Fruit fly (Drosophila melanogaster): ENCODE measurements around the gene CG13674.

CG13674 gene

DNA sequence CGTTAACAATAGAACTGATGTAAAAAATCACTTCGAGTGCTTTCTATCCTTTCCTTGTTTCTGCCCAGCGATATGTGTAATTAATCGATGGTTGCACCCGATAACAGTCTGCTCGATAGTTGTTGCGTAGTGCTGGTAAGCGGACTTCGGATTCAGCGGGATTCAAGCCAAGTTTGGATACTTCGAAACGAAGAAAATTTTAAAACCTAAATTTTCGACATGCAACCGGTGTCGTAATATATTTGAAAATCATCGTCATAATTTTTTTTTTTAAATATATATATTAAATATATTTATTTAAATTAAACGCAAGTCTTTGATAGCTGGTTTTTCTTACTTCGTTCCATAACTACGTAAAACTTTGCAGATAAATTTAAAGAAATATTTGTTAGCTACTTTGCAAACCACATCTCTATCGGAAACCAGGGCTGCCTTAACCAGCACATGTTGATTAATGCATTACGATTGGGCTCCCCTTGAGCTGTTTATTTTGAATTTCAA is 21.0 kb downstream of the CG13674 start, which contains the start of the genes UbcE2M and Dhps (continued):
- peak; percentile 34 for TF ChIP-seq CG11762 (GFP tag; optimal IDR thresholded peaks at IDR 0.05; ENCODE audit: insufficient read depth)
- TF ChIP-seq fkh (GFP tag; optimal IDR thresholded peaks at IDR 0.05): no peak
- TF ChIP-seq Lpt (GFP tag; optimal IDR thresholded peaks at IDR 0.05): no peak
- peak; percentile 74 for TF ChIP-seq CG31627 (GFP tag; optimal IDR thresholded peaks at IDR 0.05)
- no peak for TF ChIP-seq dsx (GFP tag; optimal IDR thresholded peaks at IDR 0.05; ENCODE audit: poor library complexity, severe bottlenecking)
- TF ChIP-seq Hr38 (GFP tag; optimal IDR thresholded peaks at IDR 0.05): no peak
- TF ChIP-seq Ets96B (tag; optimal IDR thresholded peaks at IDR 0.05): peak; percentile 65
- TF ChIP-seq CG7368 (GFP tag; optimal IDR thresholded peaks at IDR 0.05): no peak
- peak in 1 of 2 experiments; percentile 6 for TF ChIP-seq salr (GFP tag; optimal IDR thresholded peaks at IDR 0.05)
- TF ChIP-seq CG34406 (GFP tag; optimal IDR thresholded peaks at IDR 0.05): no peak
- TF ChIP-seq Hr4 (GFP tag; optimal IDR thresholded peaks at IDR 0.05): no peak
- peak; percentile 76 for TF ChIP-seq Sox15 (GFP tag; optimal IDR thresholded peaks at IDR 0.05)
- no peak for TF ChIP-seq CG9139 (GFP tag; optimal IDR thresholded peaks at IDR 0.05)
- TF ChIP-seq Met (GFP tag; optimal IDR thresholded peaks at IDR 0.05): no peak
- no peak for TF ChIP-seq fd85E (GFP tag; optimal IDR thresholded peaks at IDR 0.05)
- TF ChIP-seq CG11294 (GFP tag; IDR thresholded peaks at IDR 0.05): peak; percentile 11; the same call in 1 of the 2 replicates
- no peak for TF ChIP-seq CG3919 (GFP tag; optimal IDR thresholded peaks at IDR 0.05)
- TF ChIP-seq Sox14 (GFP tag; optimal IDR thresholded peaks at IDR 0.05): peak; percentile 23
- TF ChIP-seq CG15336 (GFP tag; IDR thresholded peaks at IDR 0.05): peak; percentile 55
- no peak for TF ChIP-seq fd59A (GFP tag; optimal IDR thresholded peaks at IDR 0.05)
- TF ChIP-seq Gug (GFP tag; IDR thresholded peaks at IDR 0.05): no peak; the same call in none of the 2 replicates
- TF ChIP-seq Ets21C (GFP tag; optimal IDR thresholded peaks at IDR 0.05): no peak
- no peak for TF ChIP-seq CG8119 (GFP tag; IDR thresholded peaks at IDR 0.05)
- TF ChIP-seq CG4318 (GFP tag; optimal IDR thresholded peaks at IDR 0.05): no peak
- TF ChIP-seq CG6163 (GFP tag; IDR thresholded peaks at IDR 0.05): peak; percentile 62; the same call in 1 of the 3 replicates
- peak; percentile 29 for TF ChIP-seq Hr39 (GFP tag; optimal IDR thresholded peaks at IDR 0.05)
- TF ChIP-seq eg (GFP tag; IDR thresholded peaks at IDR 0.05): peak; percentile 72; the same call in 2 of the 3 replicates

DNA sequence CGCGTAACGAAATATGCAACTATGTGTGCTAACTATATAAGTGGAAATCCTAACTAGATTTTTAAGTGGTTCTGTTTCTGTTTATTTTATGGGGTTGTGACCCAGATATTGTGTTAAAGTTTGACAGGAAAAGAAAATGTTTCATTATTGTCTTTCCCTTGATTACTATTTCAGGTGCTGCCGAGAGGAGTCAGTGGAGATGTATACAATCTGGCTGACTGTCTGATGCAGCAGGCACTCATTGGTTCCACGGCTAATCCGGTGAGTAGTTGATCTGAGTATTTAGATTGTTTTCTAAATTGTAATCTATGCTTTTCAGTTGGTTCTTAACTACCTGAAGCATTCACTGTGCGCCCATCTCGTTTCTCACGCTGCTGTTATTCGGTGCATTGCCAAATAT is 25.8 kb downstream of the CG13674 start, which contains the start of gene CG7387:
Gene CG7387 (minus strand): TSS at position 101 of the 400 bp plus-strand sequence.
- no peak for TF ChIP-seq CG32006 (GFP tag; optimal IDR thresholded peaks at IDR 0.05)
- TF ChIP-seq svp (GFP tag): no peak
- TF ChIP-seq dsx (GFP tag; optimal IDR thresholded peaks at IDR 0.05; ENCODE audit: poor library complexity, severe bottlenecking): no peak
- TF ChIP-seq CG6792 (GFP tag; optimal IDR thresholded peaks at IDR 0.05): no peak
- TF ChIP-seq Gug (GFP tag; IDR thresholded peaks at IDR 0.05): no peak
- TF ChIP-seq CG6854 (GFP tag; optimal IDR thresholded peaks at IDR 0.05): no peak
- no peak for TF ChIP-seq Ets96B (tag; optimal IDR thresholded peaks at IDR 0.05)
- TF ChIP-seq fd59A (GFP tag; optimal IDR thresholded peaks at IDR 0.05): no peak
- TF ChIP-seq CG3919 (GFP tag; optimal IDR thresholded peaks at IDR 0.05): no peak

DNA sequence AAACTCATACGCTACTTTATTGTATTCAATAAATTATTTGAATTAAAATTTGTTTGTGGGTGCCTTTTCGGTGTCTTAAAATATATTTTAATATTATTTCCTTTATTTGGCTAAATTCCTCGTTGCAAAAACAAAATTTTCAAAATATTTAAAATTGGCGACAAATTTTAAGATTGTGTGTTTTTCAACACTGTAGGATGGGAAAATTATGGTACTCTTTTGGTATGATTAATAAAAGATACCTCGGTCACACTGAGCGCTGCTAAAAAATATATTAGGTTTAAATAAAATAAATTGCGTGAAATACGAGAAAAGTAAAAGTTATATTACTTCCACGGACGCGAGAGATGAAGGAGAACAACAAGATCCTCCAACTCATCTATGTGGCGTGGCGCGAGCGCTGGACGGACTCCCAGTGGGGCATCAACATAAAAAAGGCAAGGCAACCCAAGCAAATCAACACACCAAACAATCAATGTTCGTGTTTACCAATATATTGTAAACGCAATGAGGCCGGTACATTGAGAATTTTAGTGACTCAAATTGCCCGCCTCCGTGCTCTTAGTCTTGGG is 27.7 kb downstream of the CG13674 start, which contains the start of gene MED24:
Gene MED24 (plus strand): TSS at position 229 of the 572 bp plus-strand sequence.
- peak; percentile 21 for TF ChIP-seq esn (GFP tag; optimal IDR thresholded peaks at IDR 0.05)
- TF ChIP-seq Gug (GFP tag; IDR thresholded peaks at IDR 0.05): no peak
- TF ChIP-seq Sox14 (GFP tag; optimal IDR thresholded peaks at IDR 0.05): no peak
- peak; percentile 0 for TF ChIP-seq CG3032 (tag; optimal IDR thresholded peaks at IDR 0.05)
- no peak for TF ChIP-seq Blimp-1 (GFP tag; optimal IDR thresholded peaks at IDR 0.05)
- no peak for TF ChIP-seq CG4318 (GFP tag; optimal IDR thresholded peaks at IDR 0.05)

DNA sequence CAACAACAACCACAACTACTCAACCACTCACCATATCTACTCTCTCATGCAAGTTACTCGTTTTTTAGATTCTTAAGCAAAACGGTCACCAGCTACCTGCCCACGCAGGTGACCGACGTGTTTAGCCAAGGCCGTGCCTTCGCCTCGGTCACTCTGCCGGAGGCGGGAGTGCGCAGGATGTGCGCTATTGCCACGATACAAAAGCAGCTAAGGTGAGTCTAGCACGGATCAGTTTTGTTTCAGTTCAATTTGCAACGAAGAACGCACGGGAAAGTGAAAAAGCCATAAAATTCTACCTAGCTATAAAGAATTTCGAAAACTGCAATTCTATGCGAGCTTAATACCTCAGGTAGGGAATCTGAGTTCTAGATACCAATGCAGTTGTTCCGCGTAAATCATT is 29.5 kb downstream of the CG13674 start:
- TF ChIP-seq CG8632 (GFP tag; optimal IDR thresholded peaks at IDR 0.05): no peak
- no peak for TF ChIP-seq Hr39 (GFP tag; optimal IDR thresholded peaks at IDR 0.05)
